Worm (Caenorhabditis elegans): ENCODE results near the gene ser-2.

Gene ser-2

ce11 chrX:15262423-15262822 is 40.3 kb downstream of the ser-2 start, which contains the start of gene F46F2.5:
TSS of gene F46F2.5 (plus strand) at chrX:15262723.
- TF ChIP-seq elt-3 (tag; optimal IDR thresholded peaks at IDR 0.05), result no peak
- TF ChIP-seq fkh-4 (tag; optimal IDR thresholded peaks at IDR 0.05; ENCODE audit: borderline replicate concordance), result no peak
- TF ChIP-seq grh-1 (GFP tag; IDR thresholded peaks at IDR 0.05), result 0 out of 2 replicates have a peak, but pooled peaks have one; percentile 22

DNA sequence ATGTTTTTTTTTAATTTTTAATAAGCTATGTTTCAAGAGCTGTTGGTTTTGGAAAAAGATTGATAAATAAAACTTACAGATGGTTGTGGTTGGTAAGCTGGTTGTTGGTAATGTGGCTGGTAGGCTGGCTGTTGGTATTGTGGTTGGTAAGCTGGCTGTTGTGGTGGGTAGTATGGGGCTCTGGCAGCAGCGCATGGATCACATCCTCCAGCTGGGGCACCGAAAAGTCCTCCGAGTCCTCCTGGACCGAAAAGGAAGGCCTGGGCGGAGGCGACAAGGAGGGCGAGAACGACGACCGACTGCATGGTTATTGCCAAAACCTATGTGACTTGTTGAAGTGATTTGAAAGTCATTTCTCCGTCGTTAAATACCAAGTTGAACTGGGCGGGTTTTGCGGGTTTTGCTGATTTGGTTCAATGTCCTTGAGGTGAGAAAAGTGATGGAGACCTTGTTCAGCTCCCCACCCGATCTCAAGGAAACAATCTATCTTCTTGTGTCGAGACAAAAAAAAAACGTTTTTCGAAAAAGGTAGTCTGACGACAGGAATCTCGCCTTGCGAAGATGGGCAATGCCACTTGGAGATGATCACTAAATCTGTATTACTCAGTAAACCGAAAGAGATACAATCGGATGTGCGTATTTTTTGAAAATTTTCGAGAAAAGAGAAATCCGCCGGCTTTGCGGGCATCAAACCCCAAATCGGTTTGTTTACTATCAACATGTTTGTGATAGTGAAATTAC is 42.6 kb downstream of the ser-2 start, which contains the start of gene F46F2.3:
Gene F46F2.3, minus strand, starts transcription at position 341 of the 741 bp plus-strand sequence.
- 0 out of 2 replicates have a peak, but pooled peaks have one; percentile 6 for TF ChIP-seq grh-1 (GFP tag; IDR thresholded peaks at IDR 0.05)
- TF ChIP-seq snu-23 (GFP tag; optimal IDR thresholded peaks at IDR 0.05), result peak; percentile 55
- TF ChIP-seq hpl-2 (GFP tag; optimal IDR thresholded peaks at IDR 0.05), result no peak
- TF ChIP-seq lin-14 (GFP tag; optimal IDR thresholded peaks at IDR 0.05), result peak; percentile 79
- no peak for TF ChIP-seq aha-1 (tag; optimal IDR thresholded peaks at IDR 0.05)
- no peak for TF ChIP-seq dsc-1 (tag; optimal IDR thresholded peaks at IDR 0.05)
- no peak for TF ChIP-seq ceh-63 (GFP tag; optimal IDR thresholded peaks at IDR 0.05)
- peak; percentile 41 for TF ChIP-seq mep-1 (tag; optimal IDR thresholded peaks at IDR 0.05)
- TF ChIP-seq vab-15 (tag; optimal IDR thresholded peaks at IDR 0.05), result no peak
- TF ChIP-seq nhr-71 (tag; optimal IDR thresholded peaks at IDR 0.05), result peak; percentile 53
- peak in 1 of 6 experiments; percentile 31 for TF ChIP-seq elt-3 (tag; optimal IDR thresholded peaks at IDR 0.05)
- TF ChIP-seq egl-27 (tag; optimal IDR thresholded peaks at IDR 0.05), result peak in 1 of 2 experiments; percentile 18
- peak; percentile 27 for TF ChIP-seq blmp-1 (tag; optimal IDR thresholded peaks at IDR 0.05)
- TF ChIP-seq pqm-1 (tag; optimal IDR thresholded peaks at IDR 0.05), result no peak
- no peak for TF ChIP-seq lir-3 (tag; optimal IDR thresholded peaks at IDR 0.05; ENCODE audit: poor library complexity)
- TF ChIP-seq nhr-90 (tag; optimal IDR thresholded peaks at IDR 0.05; ENCODE audit: poor library complexity), result peak; percentile 50
- no peak for TF ChIP-seq sox-4 (tag; optimal IDR thresholded peaks at IDR 0.05)
- no peak for TF ChIP-seq lin-15B (tag; optimal IDR thresholded peaks at IDR 0.05)
- TF ChIP-seq nhr-19 (GFP tag; conservative IDR thresholded peaks at IDR 0.05), result 0 out of 2 replicates have a peak, but pooled peaks have one; percentile 11
- TF ChIP-seq nhr-20 (tag; optimal IDR thresholded peaks at IDR 0.05), result peak; percentile 68
- peak; percentile 94 for TF ChIP-seq nhr-85 (tag)
- no peak for TF ChIP-seq egl-13 (tag; optimal IDR thresholded peaks at IDR 0.05)
- no peak for TF ChIP-seq alr-1 (tag; optimal IDR thresholded peaks at IDR 0.05; ENCODE audit: borderline replicate concordance)

ce11 chrX:15246595-15246994 is 56.2 kb downstream of the ser-2 start:
- TF ChIP-seq pqm-1 (tag; optimal IDR thresholded peaks at IDR 0.05), result no peak
- no peak for TF ChIP-seq unc-62 (GFP tag; optimal IDR thresholded peaks at IDR 0.05)
- no peak for TF ChIP-seq nhr-71 (tag; optimal IDR thresholded peaks at IDR 0.05)
- TF ChIP-seq elt-3 (tag; optimal IDR thresholded peaks at IDR 0.05), result peak in 1 of 6 experiments; percentile 23
- no peak for TF ChIP-seq skn-1 (tag; optimal IDR thresholded peaks at IDR 0.05)
- no peak for TF ChIP-seq hpl-2 (GFP tag; optimal IDR thresholded peaks at IDR 0.05)
- peak; percentile 72 for TF ChIP-seq F16B12.6 (tag; optimal IDR thresholded peaks at IDR 0.05)
- no peak for TF ChIP-seq elt-2 (tag; optimal IDR thresholded peaks at IDR 0.05)
- TF ChIP-seq lin-14 (GFP tag; optimal IDR thresholded peaks at IDR 0.05), result peak; percentile 76
- TF ChIP-seq blmp-1 (tag; optimal IDR thresholded peaks at IDR 0.05), result peak; percentile 69
- no peak for TF ChIP-seq ceh-82 (tag; optimal IDR thresholded peaks at IDR 0.05)
- no peak for TF ChIP-seq ets-5 (GFP tag; IDR thresholded peaks at IDR 0.05)
- no peak for TF ChIP-seq snu-23 (GFP tag; optimal IDR thresholded peaks at IDR 0.05)
- peak; percentile 17 for TF ChIP-seq C16A3.4 (tag; optimal IDR thresholded peaks at IDR 0.05)
- TF ChIP-seq lin-13 (GFP tag; optimal IDR thresholded peaks at IDR 0.05), result no peak
- no peak for TF ChIP-seq nhr-77 (tag; optimal IDR thresholded peaks at IDR 0.05)
- TF ChIP-seq pax-3 (tag; optimal IDR thresholded peaks at IDR 0.05), result no peak
- TF ChIP-seq grh-1 (GFP tag; IDR thresholded peaks at IDR 0.05), result no peak
- TF ChIP-seq ces-1 (GFP tag; optimal IDR thresholded peaks at IDR 0.05), result no peak
- TF ChIP-seq nhr-20 (tag; optimal IDR thresholded peaks at IDR 0.05), result peak; percentile 39
- peak in 1 of 2 experiments; percentile 47 for TF ChIP-seq lin-35 (GFP tag; optimal IDR thresholded peaks at IDR 0.05)
- no peak for TF ChIP-seq sptf-1 (tag; optimal IDR thresholded peaks at IDR 0.05)
- TF ChIP-seq snpc-4 (tag; optimal IDR thresholded peaks at IDR 0.05), result no peak
- TF ChIP-seq tbx-2 (tag; optimal IDR thresholded peaks at IDR 0.05), result no peak
- TF ChIP-seq fkh-10 (GFP tag; optimal IDR thresholded peaks at IDR 0.05), result no peak

Measured in whole organism, L1 larva.